Worm (Caenorhabditis elegans) whole organism, L4 larva: Measurements from ENCODE around the gene ZK616.65.

Experiments
- F10B5.3 ChIP-seq: sonication (generic microtip); optimal IDR thresholded peaks from 2 replicates; lab custom pipeline; 2016; ENCODE audit warnings: mild to moderate bottlenecking, missing genetic modification characterization, missing compliant biosample characterization
- F44E2.7 ChIP-seq: fragments of 200-800 bp; sonication (Bioruptor generic); IDR thresholded peaks from 2 replicates; pipeline ENCODE4 v2.1.2; 2022; ENCODE audit warnings: missing genetic modification characterization, missing compliant biosample characterization
- F49E8.2 ChIP-seq: sonication (generic microtip); optimal IDR thresholded peaks from 2 replicates; lab custom pipeline; 2016; ENCODE audit warnings: missing compliant biosample characterization, mild to moderate bottlenecking, missing genetic modification characterization, borderline replicate concordance
- Y48G9A.11 ChIP-seq: fragments of 200-800 bp; sonication (Bioruptor generic); IDR thresholded peaks from 2 replicates; pipeline ENCODE4 v1.3.6; 2022; ENCODE audit warnings: missing genetic modification reagents, missing genetic modification characterization, missing compliant biosample characterization
- Y5F2A.4 ChIP-seq: fragments of 200-800 bp; sonication (Bioruptor generic); optimal IDR thresholded peaks from 2 replicates; lab custom pipeline; 2018; ENCODE audit warnings: mild to moderate bottlenecking, missing genetic modification characterization, missing compliant biosample characterization
- aha-1 ChIP-seq: fragments of 150-350 bp; peaks from one replicate; lab custom pipeline; 2014; ENCODE audit warnings: missing biosample characterization, missing genetic modification characterization
- aly-2 ChIP-seq: sonication (generic microtip); optimal IDR thresholded peaks from 2 replicates; lab custom pipeline; 2018; ENCODE audit warnings: missing biosample characterization, missing genetic modification characterization
- arid-1 ChIP-seq: fragments of 200-800 bp; sonication (Bioruptor generic); conservative IDR thresholded peaks from 2 replicates; pipeline ENCODE4 v1.3.6; 2022; ENCODE audit warnings: missing genetic modification reagents, missing genetic modification characterization, missing compliant biosample characterization
- ceh-28 ChIP-seq: fragments of 150-350 bp; optimal IDR thresholded peaks from 2 replicates; lab custom pipeline; 2014; ENCODE audit warnings: missing biosample characterization, missing genetic modification reagents, missing genetic modification characterization
- ceh-32 ChIP-seq: sonication (generic microtip); optimal IDR thresholded peaks from 2 replicates; lab custom pipeline; 2016; ENCODE audit warnings: mild to moderate bottlenecking, missing genetic modification characterization, missing compliant biosample characterization; ENCODE audit not compliant: poor library complexity
- ces-1 ChIP-seq: fragments of 150-350 bp; sonication (generic microtip); optimal IDR thresholded peaks from 4 replicates; lab custom pipeline; 2014; ENCODE audit warnings: missing biosample characterization, missing genetic modification reagents, missing genetic modification characterization
- daf-19 ChIP-seq: fragments of 200-800 bp; sonication (Bioruptor generic); conservative IDR thresholded peaks from 2 replicates; pipeline ENCODE4 v1.3.6; 2022; ENCODE audit warnings: missing genetic modification characterization, missing compliant biosample characterization
- dmd-8 ChIP-seq: fragments of 200-800 bp; sonication (Bioruptor generic); IDR thresholded peaks from 2 replicates; pipeline ENCODE4 v1.3.6; 2022; ENCODE audit warnings: missing genetic modification characterization, missing compliant biosample characterization
- dpl-1 ChIP-seq: fragments of 150-350 bp; optimal IDR thresholded peaks from 2 replicates; lab custom pipeline; 2014; ENCODE audit warnings: missing biosample characterization, missing genetic modification reagents, missing genetic modification characterization
- dve-1 ChIP-seq: sonication (generic microtip); optimal IDR thresholded peaks from 2 replicates; lab custom pipeline; 2017; ENCODE audit warnings: antibody characterized with exemption, mild to moderate bottlenecking, missing genetic modification characterization, missing compliant biosample characterization; ENCODE audit not compliant: insufficient read depth
- gei-8 ChIP-seq: fragments of 200-800 bp; sonication (Bioruptor generic); optimal IDR thresholded peaks from 2 replicates; lab custom pipeline; 2018; ENCODE audit warnings: mild to moderate bottlenecking, missing genetic modification characterization, missing compliant biosample characterization
- hif-1 ChIP-seq, 2 experiments: sonication (generic microtip); optimal IDR thresholded peaks; 2 replicates each; lab custom pipeline; 2016 to 2017; ENCODE audit warnings: missing compliant biosample characterization in 2 of 2, missing genetic modification characterization in 2 of 2, missing genetic modification reagents in 2 of 2, missing genotype in 2 of 2, mild to moderate bottlenecking in 1 of 2
- hlh-30 ChIP-seq: sonication (generic microtip); optimal IDR thresholded peaks from 2 replicates; lab custom pipeline; 2017; ENCODE audit warnings: antibody characterized with exemption, mild to moderate bottlenecking, missing genetic modification characterization, missing compliant biosample characterization; ENCODE audit not compliant: insufficient read depth
- lin-1 ChIP-seq: fragments of 200-800 bp; sonication (Bioruptor generic); IDR thresholded peaks from 2 replicates; pipeline ENCODE4 v1.3.6; 2022; ENCODE audit warnings: missing genetic modification reagents, missing genetic modification characterization, missing compliant biosample characterization
- lin-38 ChIP-seq: fragments of 200-800 bp; sonication (Bioruptor generic); IDR thresholded peaks from 2 replicates; pipeline ENCODE4 v1.3.6; 2022; ENCODE audit warnings: missing genetic modification reagents, missing genetic modification characterization, missing compliant biosample characterization
- lir-3 ChIP-seq: sonication (generic microtip); optimal IDR thresholded peaks from 2 replicates; lab custom pipeline; 2016; ENCODE audit warnings: mild to moderate bottlenecking, missing genetic modification characterization, missing compliant biosample characterization
- lsy-2 ChIP-seq, 2 experiments: fragments of 150-350 bp in 1 of 2; sonication (generic microtip) in 1 of 2; optimal IDR thresholded peaks; 2 replicates each; lab custom pipeline; 2014 to 2017; ENCODE audit warnings: missing biosample characterization in 2 of 2, missing genetic modification characterization in 2 of 2
- madf-9 ChIP-seq: fragments of 200-800 bp; sonication (Bioruptor generic); conservative IDR thresholded peaks from 2 replicates; pipeline ENCODE4 v1.3.6; 2022; ENCODE audit warnings: missing genetic modification reagents, missing genetic modification characterization, missing compliant biosample characterization
- mdl-1 ChIP-seq, 2 experiments: fragments of 150-350 bp in 1 of 2; sonication (generic microtip) in 1 of 2; optimal IDR thresholded peaks; 2 replicates each; lab custom pipeline; 2014 to 2017; ENCODE audit warnings: missing biosample characterization in 2 of 2, missing genetic modification characterization in 2 of 2
- mep-1 ChIP-seq: fragments of 150-350 bp; sonication (generic microtip); optimal IDR thresholded peaks from 3 replicates; lab custom pipeline; 2014; ENCODE audit warnings: missing biosample characterization, missing genetic modification characterization
- mes-2 ChIP-seq: sonication (generic microtip); optimal IDR thresholded peaks from 2 replicates; lab custom pipeline; 2016; ENCODE audit warnings: missing genotype, mild to moderate bottlenecking, missing genetic modification characterization, missing compliant biosample characterization; ENCODE audit not compliant: poor library complexity, severe bottlenecking
- nhr-111 ChIP-seq: fragments of 200-800 bp; sonication (Bioruptor generic); optimal IDR thresholded peaks from 2 replicates; lab custom pipeline; 2018; ENCODE audit warnings: mild to moderate bottlenecking, missing genetic modification characterization, missing compliant biosample characterization
- nhr-41 ChIP-seq: fragments of 200-800 bp; sonication (Bioruptor generic); IDR thresholded peaks from 2 replicates; pipeline ENCODE4 v1.3.6; 2022; ENCODE audit warnings: missing genetic modification reagents, missing genetic modification characterization, missing compliant biosample characterization
- nhr-42 ChIP-seq: fragments of 200-800 bp; sonication (Bioruptor generic); IDR thresholded peaks from 2 replicates; pipeline ENCODE4 v1.3.6; 2022; ENCODE audit warnings: missing genetic modification characterization, missing compliant biosample characterization
- nhr-6 ChIP-seq: fragments of 150-350 bp; optimal IDR thresholded peaks from 2 replicates; lab custom pipeline; 2014; ENCODE audit warnings: missing biosample characterization, missing genetic modification characterization
- nhr-76 ChIP-seq: fragments of 150-350 bp; optimal IDR thresholded peaks from 2 replicates; lab custom pipeline; 2014; ENCODE audit warnings: missing biosample characterization, missing genetic modification characterization
- nhr-77 ChIP-seq: fragments of 150-350 bp; optimal IDR thresholded peaks from 2 replicates; lab custom pipeline; 2014; ENCODE audit warnings: missing biosample characterization, missing genetic modification characterization
- pha-4 ChIP-seq, 2 experiments: fragments of 150-350 bp in 1 of 2; fragments of 200-800 bp in 1 of 2; sonication (Bioruptor generic) in 1 of 2; IDR thresholded peaks in 1 of 2; optimal IDR thresholded peaks in 1 of 2; 2 replicates each; pipeline versions ENCODE4 v1.3.6 to Lab custom; 2014 to 2022; ENCODE audit warnings: missing genetic modification characterization in 2 of 2, missing genetic modification reagents in 2 of 2, missing biosample characterization in 1 of 2, missing compliant biosample characterization in 1 of 2
- pqm-1 ChIP-seq: sonication (generic microtip); optimal IDR thresholded peaks from 2 replicates; lab custom pipeline; 2017; ENCODE audit warnings: missing biosample characterization, missing genetic modification characterization
- set-16 ChIP-seq: fragments of 200-800 bp; sonication (Bioruptor generic); IDR thresholded peaks from 2 replicates; pipeline ENCODE4 v1.3.6; 2022; ENCODE audit warnings: missing genetic modification reagents, missing genetic modification characterization, missing compliant biosample characterization
- skn-1 ChIP-seq: fragments of 150-350 bp; optimal IDR thresholded peaks from 2 replicates; lab custom pipeline; 2014; ENCODE audit warnings: missing biosample characterization, missing genetic modification characterization
- snpc-1.2 ChIP-seq: fragments of 200-800 bp; sonication (Bioruptor generic); IDR thresholded peaks from 2 replicates; pipeline ENCODE4 v1.3.6; 2022; ENCODE audit warnings: missing genetic modification reagents, missing genetic modification characterization, missing compliant biosample characterization
- snpc-4 ChIP-seq: fragments of 150-350 bp; optimal IDR thresholded peaks from 2 replicates; lab custom pipeline; 2014; ENCODE audit warnings: missing biosample characterization, missing genetic modification characterization
- tra-1 ChIP-seq: fragments of 200-800 bp; sonication (Bioruptor generic); IDR thresholded peaks from 2 replicates; pipeline ENCODE4 v1.3.6; 2022; ENCODE audit warnings: missing genetic modification reagents, missing genetic modification characterization, missing compliant biosample characterization
- unc-130 ChIP-seq: sonication (generic microtip); optimal IDR thresholded peaks from 2 replicates; lab custom pipeline; 2016; ENCODE audit warnings: missing genetic modification reagents, missing genetic modification characterization, missing compliant biosample characterization
- unc-39 ChIP-seq: sonication (generic microtip); optimal IDR thresholded peaks from 2 replicates; lab custom pipeline; 2017; ENCODE audit warnings: missing biosample characterization, missing genetic modification characterization
- unc-62 ChIP-seq, 3 experiments: fragments of 150-350 bp in 1 of 3; sonication (generic microtip); optimal IDR thresholded peaks in 2 of 3; peaks in 1 of 3; 1 replicate in 1 of 3; 2 replicates in 2 of 3; lab custom pipeline; 2014 to 2017; ENCODE audit warnings: missing biosample characterization in 3 of 3, missing genetic modification characterization in 3 of 3, missing genetic modification reagents in 3 of 3, missing genotype in 1 of 3
- zfp-2 ChIP-seq: sonication (generic microtip); optimal IDR thresholded peaks from 2 replicates; lab custom pipeline; 2016; ENCODE audit warnings: mild to moderate bottlenecking, missing genetic modification characterization, missing compliant biosample characterization
- zip-11 ChIP-seq: fragments of 200-800 bp; sonication (Bioruptor generic); IDR thresholded peaks from 2 replicates; pipeline ENCODE4 v1.3.6; 2022; ENCODE audit warnings: missing genetic modification characterization, missing compliant biosample characterization
- zip-2 ChIP-seq: fragments of 150-350 bp; optimal IDR thresholded peaks from 2 replicates; lab custom pipeline; 2014; ENCODE audit warnings: missing biosample characterization, missing genetic modification characterization

ZK616.65 gene

DNA sequence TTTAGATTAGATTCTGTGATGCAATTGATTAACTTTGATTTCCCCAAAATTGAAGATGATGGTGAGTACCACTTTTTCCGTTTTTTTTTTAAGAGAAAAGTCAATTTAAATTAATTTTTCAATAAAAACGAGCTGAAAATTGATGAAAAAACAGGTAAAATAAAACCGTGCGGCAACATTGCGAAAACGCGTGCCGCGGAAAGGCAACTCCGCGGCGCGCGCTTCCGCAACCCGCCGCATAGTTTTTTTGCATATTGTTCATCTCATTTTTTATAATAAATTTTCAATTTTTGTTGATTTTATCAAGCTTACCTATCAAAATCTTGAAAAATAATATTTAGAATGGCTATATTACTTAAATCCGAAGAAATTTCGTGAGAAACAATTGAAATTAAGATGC is 40.1 kb downstream of the ZK616.65 start:
- TF ChIP-seq aha-1 (peak; percentile 43), nhr-42 (GFP tag; lab: Robert Waterston, UW) (no peak), pha-4 (GFP tag; IDR thresholded peaks at IDR 0.05; lab: Robert Waterston, UW) (peak; percentile 53; the same call in 1 of the 2 replicates), pha-4 (tag; optimal IDR thresholded peaks at IDR 0.05; lab: Kevin White, UChicago) (no peak), dve-1 (peak; percentile 47), lin-38 (GFP tag; lab: Robert Waterston, UW) (peak; percentile 58), Y5F2A.4 (GFP tag; lab: Kevin White, UChicago) (no peak), nhr-6 (peak; percentile 25), F44E2.7 (GFP tag; lab: Robert Waterston, UW) (0 out of 2 replicates have a peak, but pooled peaks have one; percentile 15), lsy-2 (tag; optimal IDR thresholded peaks at IDR 0.05; lab: Kevin White, UChicago) (peak in 1 of 2 experiments; percentile 58), tra-1 (GFP tag; lab: Robert Waterston, UW) (no peak), nhr-77 (no peak), daf-19 (no peak), madf-9 (GFP tag; lab: Robert Waterston, UW) (0 out of 2 replicates have a peak, but pooled peaks have one; percentile 36), snpc-1.2 (peak; percentile 49; the same call in 1 of the 2 replicates), unc-130 (GFP tag; lab: Kevin White, UChicago) (peak; percentile 2), mep-1 (peak; percentile 20), snpc-4 (tag; lab: Kevin White, UChicago) (no peak), hif-1 (tag; optimal IDR thresholded peaks at IDR 0.05; lab: Kevin White, UChicago) (no peak), nhr-41 (GFP tag; lab: Robert Waterston, UW) (no peak), ces-1 (GFP tag; lab: Kevin White, UChicago) (no peak), ceh-32 (tag; lab: Kevin White, UChicago) (no peak), dpl-1 (GFP tag; lab: Kevin White, UChicago) (peak; percentile 33), mes-2 (tag; lab: Kevin White, UChicago) (peak; percentile 46)

DNA sequence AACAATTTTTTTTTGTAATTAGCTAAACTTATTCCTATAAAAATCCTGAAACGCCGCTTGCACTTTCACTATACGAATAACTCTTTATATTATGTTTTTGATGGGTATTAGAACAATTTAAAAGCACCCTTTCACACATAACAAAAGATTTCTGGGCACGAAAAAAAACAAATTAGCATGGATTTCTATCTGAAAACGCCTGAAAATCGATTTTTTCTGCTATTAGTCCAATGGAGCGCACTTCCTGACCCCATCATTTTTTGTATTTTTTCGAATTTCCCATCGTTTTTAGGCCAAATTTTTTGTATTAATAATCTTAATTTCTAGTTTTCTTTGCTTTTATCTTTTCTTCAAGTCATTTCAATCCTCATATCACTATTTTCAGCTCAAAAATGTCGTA is 41.6 kb downstream of the ZK616.65 start, which contains the start of gene F41H10.3:
Gene F41H10.3 (plus strand): TSS at position 388 of the 400 bp plus-strand sequence.
- TF ChIP-seq lin-38 (GFP tag; lab: Robert Waterston, UW) (peak; percentile 61), aha-1 (peak; percentile 57), ceh-28 (tag; lab: Kevin White, UChicago) (no peak)

DNA sequence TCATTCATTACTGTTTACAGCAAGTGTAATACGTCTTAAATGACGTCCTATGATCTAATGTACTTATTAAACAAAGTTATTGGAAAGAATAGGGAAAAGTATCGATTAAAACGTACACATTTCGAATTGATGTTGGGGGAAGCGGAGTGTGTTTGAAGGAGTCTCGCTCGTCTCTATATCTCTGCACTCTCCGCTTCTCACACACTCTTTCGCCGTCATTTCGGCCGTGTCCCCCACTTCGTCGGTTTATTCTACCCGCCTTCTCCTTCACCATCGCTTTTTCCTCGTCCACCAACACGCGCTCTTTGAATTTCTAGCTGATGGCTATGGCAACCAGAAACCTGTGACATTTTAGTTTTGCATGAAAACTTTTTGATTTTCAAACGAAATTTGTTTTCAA is 42.2 kb downstream of the ZK616.65 start:
- peak; percentile 15 for TF ChIP-seq dve-1
- TF ChIP-seq Y48G9A.11 = no peak; the same call in 1 of the 2 replicates
- no peak for TF ChIP-seq gei-8 (GFP tag; lab: Kevin White, UChicago)
- no peak for TF ChIP-seq F49E8.2
- TF ChIP-seq dpl-1 (GFP tag; lab: Kevin White, UChicago) = peak; percentile 43
- TF ChIP-seq set-16 (GFP tag; lab: Robert Waterston, UW) = peak; percentile 33; the same call in 1 of the 2 replicates
- TF ChIP-seq unc-39 = no peak
- no peak for TF ChIP-seq nhr-111 (GFP tag; lab: Kevin White, UChicago)
- no peak for TF ChIP-seq skn-1
- TF ChIP-seq dmd-8 (GFP tag; lab: Robert Waterston, UW) = no peak
- TF ChIP-seq lin-1 (GFP tag; lab: Robert Waterston, UW) = 0 out of 2 replicates have a peak, but pooled peaks have one; percentile 47
- no peak for TF ChIP-seq F10B5.3 (tag; lab: Kevin White, UChicago)
- peak in 1 of 2 experiments; percentile 50 for TF ChIP-seq lsy-2 (tag; optimal IDR thresholded peaks at IDR 0.05; lab: Kevin White, UChicago)
- peak; percentile 69 for TF ChIP-seq hlh-30 (tag; lab: Kevin White, UChicago)
- TF ChIP-seq zip-11 (GFP tag; lab: Robert Waterston, UW) = no peak
- TF ChIP-seq nhr-76 (tag; lab: Kevin White, UChicago) = no peak
- no peak for TF ChIP-seq zfp-2 (tag; lab: Kevin White, UChicago)
- TF ChIP-seq aha-1 = peak; percentile 26
- TF ChIP-seq zip-2 (tag; lab: Kevin White, UChicago) = no peak
- TF ChIP-seq arid-1 (GFP tag; lab: Robert Waterston, UW) = no peak; the same call in 1 of the 2 replicates
- TF ChIP-seq aly-2 (tag; lab: Kevin White, UChicago) = no peak
- no peak for TF ChIP-seq snpc-4 (tag; lab: Kevin White, UChicago)
- TF ChIP-seq nhr-6 = peak; percentile 58
- no peak for TF ChIP-seq pqm-1 (tag; lab: Kevin White, UChicago)
- TF ChIP-seq unc-62 (GFP tag; optimal IDR thresholded peaks at IDR 0.05 in 1 of 2; lab: Kevin White, UChicago) = no peak
- no peak for TF ChIP-seq unc-62 (tag; optimal IDR thresholded peaks at IDR 0.05; lab: Kevin White, UChicago)
- peak in 1 of 2 experiments; percentile 39 for TF ChIP-seq mdl-1 (tag; optimal IDR thresholded peaks at IDR 0.05; lab: Kevin White, UChicago)
- TF ChIP-seq lin-38 (GFP tag; lab: Robert Waterston, UW) = peak; percentile 65
- TF ChIP-seq lir-3 (tag; lab: Kevin White, UChicago) = no peak
